Fruit fly (Drosophila melanogaster): ENCODE measurements around the gene Tpt.

Tpt gene

DNA sequence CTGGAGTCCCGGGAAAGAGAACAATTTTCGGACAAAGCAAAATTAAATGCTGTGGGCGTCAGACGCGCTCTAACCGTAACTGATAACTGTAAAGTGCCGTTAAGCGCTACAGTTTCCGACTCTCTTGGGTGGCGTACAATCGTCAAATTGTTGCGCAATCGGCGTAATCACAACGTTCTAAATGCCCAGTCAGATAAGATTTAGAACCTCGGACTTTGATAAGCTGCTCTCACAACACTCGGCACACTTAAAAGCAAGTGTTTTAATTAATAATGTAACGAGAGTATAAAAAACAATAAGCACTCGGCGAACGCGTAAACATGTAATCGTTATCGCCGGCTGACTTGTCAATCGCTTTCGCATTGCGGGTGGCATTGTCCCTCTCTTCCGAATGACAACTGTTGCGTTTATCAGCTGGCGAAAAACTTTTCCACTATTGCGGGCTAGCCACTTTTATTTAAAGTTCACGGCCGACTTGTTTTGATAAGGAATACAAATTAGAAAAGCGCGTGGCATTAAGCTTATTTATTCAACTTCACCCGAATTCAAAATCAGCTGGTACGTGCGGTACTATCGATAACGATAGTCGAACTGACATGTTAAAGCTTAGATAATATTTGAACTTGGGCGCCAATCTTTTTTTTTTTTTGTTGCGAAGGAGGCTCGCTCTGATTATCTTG, 46.2 kb downstream of the Tpt start (continued):
- TF ChIP-seq B-H1 (GFP tag; IDR thresholded peaks at IDR 0.05): no peak
- TF ChIP-seq ftz-f1 (GFP tag; optimal IDR thresholded peaks at IDR 0.05): peak; percentile 61
- peak; percentile 12 for TF ChIP-seq CG6854 (GFP tag; optimal IDR thresholded peaks at IDR 0.05)
- TF ChIP-seq Mad (GFP tag; optimal IDR thresholded peaks at IDR 0.05): no peak
- TF ChIP-seq CG12219 (GFP tag; optimal IDR thresholded peaks at IDR 0.05): no peak
- TF ChIP-seq CG34422 (GFP tag; IDR thresholded peaks at IDR 0.05): peak; percentile 48; the same call in 1 of the 3 replicates
- TF ChIP-seq CG30020 (tag; optimal IDR thresholded peaks at IDR 0.05): no peak
- TF ChIP-seq tll (GFP tag; optimal IDR thresholded peaks at IDR 0.05): no peak
- TF ChIP-seq tap (tag; optimal IDR thresholded peaks at IDR 0.05): no peak
- TF ChIP-seq CG7928 (GFP tag; optimal IDR thresholded peaks at IDR 0.05): no peak
- TF ChIP-seq zen (tag; optimal IDR thresholded peaks at IDR 0.05): no peak
- peak; percentile 45 for TF ChIP-seq Deaf1 (tag; optimal IDR thresholded peaks at IDR 0.05)
- peak; percentile 95 for TF ChIP-seq scrt (GFP tag; optimal IDR thresholded peaks at IDR 0.05)
- peak; percentile 38 for TF ChIP-seq CTCF (GFP tag; optimal IDR thresholded peaks at IDR 0.05)
- peak; percentile 22 for TF ChIP-seq stwl (tag; optimal IDR thresholded peaks at IDR 0.05)
- no peak for TF ChIP-seq Vsx1 (GFP tag; optimal IDR thresholded peaks at IDR 0.05)
- TF ChIP-seq hth (optimal IDR thresholded peaks at IDR 0.05): no peak
- no peak for TF ChIP-seq HLH3B (GFP tag; IDR thresholded peaks at IDR 0.05)
- no peak for TF ChIP-seq ems (GFP tag; optimal IDR thresholded peaks at IDR 0.05)
- peak; percentile 74; the same call in 3 of the 4 replicates for TF ChIP-seq Dll (GFP tag; IDR thresholded peaks at IDR 0.05; ENCODE audit: partially characterized antibody)
- TF ChIP-seq CG3838 (GFP tag; optimal IDR thresholded peaks at IDR 0.05): no peak
- TF ChIP-seq ATbp (GFP tag; optimal IDR thresholded peaks at IDR 0.05): no peak
- TF ChIP-seq pzg (GFP tag; optimal IDR thresholded peaks at IDR 0.05): peak; percentile 32
- no peak for TF ChIP-seq CG4360 (GFP tag; IDR thresholded peaks at IDR 0.05)
- 0 out of 2 replicates have a peak, but pooled peaks have one; percentile 7 for TF ChIP-seq Xrp1 (GFP tag; IDR thresholded peaks at IDR 0.05)
- no peak for TF ChIP-seq CG10462 (GFP tag; optimal IDR thresholded peaks at IDR 0.05)
- peak; percentile 5 for TF ChIP-seq CG18599 (GFP tag; optimal IDR thresholded peaks at IDR 0.05)
- TF ChIP-seq HLH4C (GFP tag; IDR thresholded peaks at IDR 0.05; ENCODE audit: partially characterized antibody): peak; percentile 75
- TF ChIP-seq Stat92E (GFP tag; optimal IDR thresholded peaks at IDR 0.05): no peak
- no peak for TF ChIP-seq CG31224 (GFP tag; IDR thresholded peaks at IDR 0.05)
- peak; percentile 62; the same call in 1 of the 2 replicates for TF ChIP-seq amos (GFP tag; IDR thresholded peaks at IDR 0.05; ENCODE audit: partially characterized antibody)
- TF ChIP-seq BEAF-32 (GFP tag; optimal IDR thresholded peaks at IDR 0.05): peak; percentile 62
- TF ChIP-seq CG11247 (GFP tag; IDR thresholded peaks at IDR 0.05): no peak
- no peak for TF ChIP-seq CG14050 (GFP tag; IDR thresholded peaks at IDR 0.05)
- TF ChIP-seq Usf (GFP tag; optimal IDR thresholded peaks at IDR 0.05): no peak
- TF ChIP-seq Nf-YA (GFP tag; IDR thresholded peaks at IDR 0.05): no peak
- TF ChIP-seq CG12104 (GFP tag; optimal IDR thresholded peaks at IDR 0.05): no peak
- no peak for TF ChIP-seq Chrac-16 (GFP tag; optimal IDR thresholded peaks at IDR 0.05)
- TF ChIP-seq CG2889 (GFP tag; IDR thresholded peaks at IDR 0.05): no peak
- TF ChIP-seq CG12155 (GFP tag; optimal IDR thresholded peaks at IDR 0.05): peak; percentile 80
- no peak for TF ChIP-seq trem (tag; optimal IDR thresholded peaks at IDR 0.05)
- TF ChIP-seq CG4404 (GFP tag; IDR thresholded peaks at IDR 0.05): no peak
- no peak for TF ChIP-seq CG1832 (GFP tag; optimal IDR thresholded peaks at IDR 0.05)
- no peak for TF ChIP-seq HLH54F (GFP tag; optimal IDR thresholded peaks at IDR 0.05)
- peak; percentile 58 for TF ChIP-seq CG2116 (GFP tag; optimal IDR thresholded peaks at IDR 0.05)
- peak; percentile 41; the same call in 1 of the 2 replicates for TF ChIP-seq ato (GFP tag; IDR thresholded peaks at IDR 0.05; ENCODE audit: partially characterized antibody)
- TF ChIP-seq Hey (tag; optimal IDR thresholded peaks at IDR 0.05): peak; percentile 46
- peak; percentile 52; the same call in 1 of the 3 replicates for TF ChIP-seq CG16813 (GFP tag; IDR thresholded peaks at IDR 0.05; ENCODE audit: partially characterized antibody)
- TF ChIP-seq MBD-R2 (GFP tag; IDR thresholded peaks at IDR 0.05): peak; percentile 35; the same call in 1 of the 2 replicates

Data from whole organism, embryonic.